Fruit fly (Drosophila melanogaster) whole organism, pupa: ENCODE results near the gene D12.

Experiments
- CG10348 ChIP-seq: fragments of 200-800 bp; sonication (Bioruptor generic); IDR thresholded peaks from 2 replicates; pipeline ENCODE4 v1.3.6; 2022; ENCODE audit warnings: missing biosample characterization, missing genetic modification characterization
- CG12605 ChIP-seq: fragments of 200-800 bp; sonication (Bioruptor generic); IDR thresholded peaks from 2 replicates; pipeline ENCODE4 v1.3.6; 2022; ENCODE audit warnings: missing biosample characterization, missing genetic modification characterization
- CG13204 ChIP-seq: fragments of 200-800 bp; sonication (Bioruptor generic); optimal IDR thresholded peaks from 2 replicates; lab custom pipeline; 2018; ENCODE audit warnings: missing biosample characterization, mild to moderate bottlenecking, missing genetic modification characterization, moderate library complexity
- CG14655 ChIP-seq: fragments of 200-800 bp; sonication (Bioruptor generic); optimal IDR thresholded peaks from 3 replicates; lab custom pipeline; 2017; ENCODE audit warnings: mild to moderate bottlenecking, missing biosample characterization, missing genetic modification reagents, missing genetic modification characterization
- CG15710 ChIP-seq: fragments of 200-800 bp; sonication (Bioruptor generic); optimal IDR thresholded peaks from 2 replicates; lab custom pipeline; 2018; ENCODE audit warnings: missing biosample characterization, mild to moderate bottlenecking, missing genetic modification characterization, moderate library complexity
- CG17806 ChIP-seq: fragments of 200-800 bp; sonication (Bioruptor generic); optimal IDR thresholded peaks from 2 replicates; lab custom pipeline; 2018; ENCODE audit warnings: missing biosample characterization, mild to moderate bottlenecking, missing genetic modification characterization, moderate library complexity
- CG32121 ChIP-seq: fragments of 200-800 bp; sonication (Bioruptor generic); IDR thresholded peaks from 2 replicates; pipeline ENCODE4 v1.3.6; 2022; ENCODE audit warnings: missing biosample characterization, missing genetic modification characterization
- CG34367 ChIP-seq: fragments of 200-800 bp; sonication (Bioruptor generic); optimal IDR thresholded peaks from 2 replicates; lab custom pipeline; 2018; ENCODE audit warnings: missing biosample characterization, mild to moderate bottlenecking, missing genetic modification characterization
- CG4496 ChIP-seq: fragments of 200-800 bp; sonication (Bioruptor generic); IDR thresholded peaks from 3 replicates; pipeline ENCODE4 v1.3.6; 2022; ENCODE audit warnings: missing biosample characterization, missing genetic modification characterization
- CG8159 ChIP-seq: fragments of 200-800 bp; sonication (Bioruptor generic); optimal IDR thresholded peaks from 3 replicates; lab custom pipeline; 2018; ENCODE audit warnings: missing biosample characterization, mild to moderate bottlenecking, missing genetic modification characterization, moderate library complexity
- CG8301 ChIP-seq: fragments of 200-800 bp; sonication (Bioruptor generic); optimal IDR thresholded peaks from 2 replicates; lab custom pipeline; 2018; ENCODE audit warnings: missing biosample characterization, mild to moderate bottlenecking, missing genetic modification characterization
- CG9948 ChIP-seq: fragments of 200-800 bp; sonication (Bioruptor generic); optimal IDR thresholded peaks from 2 replicates; lab custom pipeline; 2018; ENCODE audit warnings: missing biosample characterization, mild to moderate bottlenecking, missing genetic modification characterization, moderate library complexity
- D1 ChIP-seq: fragments of 200-800 bp; sonication (Bioruptor generic); optimal IDR thresholded peaks from 2 replicates; lab custom pipeline; 2018; ENCODE audit warnings: missing biosample characterization, mild to moderate bottlenecking, missing genetic modification characterization, moderate library complexity
- EcR ChIP-seq: fragments of 200-800 bp; sonication (Bioruptor generic); optimal IDR thresholded peaks from 3 replicates; lab custom pipeline; 2019; ENCODE audit warnings: missing biosample characterization, missing genetic modification characterization, mild to moderate bottlenecking, moderate library complexity, missing genetic modification reagents
- Ets98B ChIP-seq: fragments of 200-800 bp; sonication (Bioruptor generic); IDR thresholded peaks from 2 replicates; pipeline ENCODE4 v1.3.6; 2022; ENCODE audit warnings: missing biosample characterization, missing genetic modification characterization
- Pif1A ChIP-seq: fragments of 200-800 bp; sonication (Bioruptor generic); optimal IDR thresholded peaks from 3 replicates; lab custom pipeline; 2016; ENCODE audit warnings: missing biosample characterization, missing genetic modification characterization
- Pif1B ChIP-seq: fragments of 200-800 bp; sonication (Bioruptor generic); optimal IDR thresholded peaks from 3 replicates; lab custom pipeline; 2016; ENCODE audit warnings: missing biosample characterization, missing genetic modification characterization
- Snoo ChIP-seq: fragments of 200-800 bp; sonication (Bioruptor generic); optimal IDR thresholded peaks from 3 replicates; lab custom pipeline; 2017; ENCODE audit warnings: missing biosample characterization, mild to moderate bottlenecking, missing genetic modification characterization, inconsistent platforms
- fd96Ca ChIP-seq: fragments of 200-800 bp; sonication (Bioruptor generic); IDR thresholded peaks from 3 replicates; pipeline ENCODE4 v1.3.6; 2022; ENCODE audit warnings: missing biosample characterization, missing genetic modification characterization
- gl ChIP-seq: fragments of 200-800 bp; sonication (Bioruptor generic); optimal IDR thresholded peaks from 2 replicates; lab custom pipeline; 2018; ENCODE audit warnings: missing biosample characterization, mild to moderate bottlenecking, missing genetic modification characterization
- rn ChIP-seq: fragments of 200-800 bp; sonication (Bioruptor generic); IDR thresholded peaks from 2 replicates; pipeline ENCODE4 v1.3.6; 2022; ENCODE audit warnings: missing biosample characterization, missing genetic modification characterization

D12 gene

DNA sequence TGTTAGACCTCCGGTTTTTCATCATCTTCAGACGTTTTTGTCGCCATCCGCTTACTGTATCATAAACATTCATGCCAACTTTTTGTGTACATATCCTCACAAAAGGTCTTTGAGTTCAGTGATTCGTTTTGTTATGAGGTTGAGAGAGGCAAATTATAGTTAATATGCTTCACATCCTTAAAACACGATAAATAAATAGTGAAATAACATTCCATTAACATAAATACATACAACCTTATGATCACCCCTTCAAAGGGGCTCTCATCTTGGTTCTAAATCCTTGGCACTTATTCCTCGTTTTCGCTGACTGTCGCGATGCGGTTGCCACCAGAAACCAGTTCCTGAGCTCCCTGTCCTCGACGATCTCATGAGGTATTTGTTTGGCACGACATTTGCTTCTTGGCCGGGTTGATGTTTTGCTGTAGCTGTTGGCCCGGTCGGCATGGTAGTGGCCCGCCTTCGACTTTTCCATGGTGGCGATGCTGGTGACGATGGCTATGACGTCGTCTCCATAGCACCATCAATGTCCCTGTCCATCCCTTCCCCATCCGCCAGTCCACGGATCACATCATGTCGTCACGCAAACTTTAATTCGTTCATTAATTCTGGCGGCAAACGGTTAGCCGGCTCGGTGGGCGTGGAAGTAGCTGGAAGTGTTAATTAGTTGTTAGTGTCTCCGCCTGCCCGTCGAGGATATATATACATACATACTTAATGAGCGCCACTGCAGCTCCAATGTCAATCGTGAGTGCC is 31.9 kb upstream of the D12 start:
- peak; percentile 8 for TF ChIP-seq Snoo (tag; lab: Kevin White, UChicago)
- peak; percentile 15 for TF ChIP-seq CG15710 (tag; lab: Kevin White, UChicago)
- no peak for TF ChIP-seq CG32121 (GFP tag; lab: Robert Waterston, UW)
- no peak for TF ChIP-seq fd96Ca (GFP tag; lab: Robert Waterston, UW)
- no peak for TF ChIP-seq D1 (tag; lab: Kevin White, UChicago)
- no peak for TF ChIP-seq CG9948 (tag; lab: Kevin White, UChicago)
- TF ChIP-seq Pif1B: no peak
- peak; percentile 21 for TF ChIP-seq Pif1A (GFP tag; lab: Kevin White, UChicago)
- TF ChIP-seq gl (tag; lab: Kevin White, UChicago): peak; percentile 13
- no peak for TF ChIP-seq CG4496
- peak; percentile 59 for TF ChIP-seq CG14655 (GFP tag; lab: Kevin White, UChicago)
- peak; percentile 49 for TF ChIP-seq CG8301 (tag; lab: Kevin White, UChicago)
- TF ChIP-seq CG8159: peak; percentile 41
- no peak for TF ChIP-seq CG10348 (GFP tag; lab: Robert Waterston, UW)
- TF ChIP-seq EcR (GFP tag; lab: Kevin White, UChicago): no peak

dm6 chr2L:8466643-8467042 is 29.5 kb upstream of the D12 start, which contains the start of gene dachs:
Gene dachs, plus strand, starts transcription at chr2L:8466817.
- TF ChIP-seq Pif1B (no peak), rn (GFP tag; lab: Robert Waterston, UW) (no peak), CG32121 (GFP tag; lab: Robert Waterston, UW) (no peak)
- TF ChIP-seq, all 21 proteins: peak for 0

DNA sequence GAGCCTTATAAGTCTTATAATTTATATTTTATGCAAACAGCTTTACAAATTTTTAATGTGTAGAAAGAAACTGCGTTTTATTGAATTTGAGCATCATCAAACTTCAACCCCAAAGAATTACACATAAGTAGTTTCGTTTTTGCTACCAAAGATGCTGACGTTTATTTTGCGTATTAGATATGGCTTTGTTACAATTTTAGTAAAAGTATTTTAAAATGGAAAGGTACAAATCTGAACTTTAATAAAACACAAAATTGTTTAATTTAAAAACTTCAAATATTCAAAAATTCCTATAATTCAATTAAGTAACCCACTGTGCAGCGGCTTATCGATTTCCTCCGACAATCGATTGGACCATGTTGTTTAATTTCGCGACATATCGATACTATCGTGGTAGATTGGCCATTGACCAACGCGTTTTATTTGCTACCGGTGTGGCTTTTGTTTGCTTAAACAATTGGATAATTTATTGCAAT is 27.0 kb upstream of the D12 start, which contains the start of gene prg:
Gene prg (plus strand): TSS at position 382 of the 476 bp plus-strand sequence.
- TF ChIP-seq CG10348 (GFP tag; lab: Robert Waterston, UW): no peak
- TF ChIP-seq Pif1B: peak; percentile 45
- TF ChIP-seq EcR (GFP tag; lab: Kevin White, UChicago): peak; percentile 58
- peak; percentile 58 for TF ChIP-seq CG8301 (tag; lab: Kevin White, UChicago)
- TF ChIP-seq gl (tag; lab: Kevin White, UChicago): no peak
- TF ChIP-seq CG12605 (GFP tag; lab: Robert Waterston, UW): peak; percentile 53
- TF ChIP-seq Snoo (tag; lab: Kevin White, UChicago): peak; percentile 49
- TF ChIP-seq fd96Ca (GFP tag; lab: Robert Waterston, UW): no peak
- peak; percentile 37 for TF ChIP-seq Ets98B (GFP tag; lab: Robert Waterston, UW)
- TF ChIP-seq CG4496: peak; percentile 70
- peak; percentile 44 for TF ChIP-seq CG17806 (tag; lab: Kevin White, UChicago)
- TF ChIP-seq CG13204 (GFP tag; lab: Kevin White, UChicago): no peak
- peak; percentile 56; the same call in 1 of the 2 replicates for TF ChIP-seq CG32121 (GFP tag; lab: Robert Waterston, UW)
- peak; percentile 55 for TF ChIP-seq CG14655 (GFP tag; lab: Kevin White, UChicago)
- TF ChIP-seq CG15710 (tag; lab: Kevin White, UChicago): peak; percentile 50
- TF ChIP-seq Pif1A (GFP tag; lab: Kevin White, UChicago): peak; percentile 78
- peak; percentile 5 for TF ChIP-seq CG9948 (tag; lab: Kevin White, UChicago)
- peak; percentile 30 for TF ChIP-seq CG34367 (tag; lab: Kevin White, UChicago)
- TF ChIP-seq rn (GFP tag; lab: Robert Waterston, UW): no peak
- peak; percentile 39 for TF ChIP-seq D1 (tag; lab: Kevin White, UChicago)
- peak; percentile 61 for TF ChIP-seq CG8159

DNA sequence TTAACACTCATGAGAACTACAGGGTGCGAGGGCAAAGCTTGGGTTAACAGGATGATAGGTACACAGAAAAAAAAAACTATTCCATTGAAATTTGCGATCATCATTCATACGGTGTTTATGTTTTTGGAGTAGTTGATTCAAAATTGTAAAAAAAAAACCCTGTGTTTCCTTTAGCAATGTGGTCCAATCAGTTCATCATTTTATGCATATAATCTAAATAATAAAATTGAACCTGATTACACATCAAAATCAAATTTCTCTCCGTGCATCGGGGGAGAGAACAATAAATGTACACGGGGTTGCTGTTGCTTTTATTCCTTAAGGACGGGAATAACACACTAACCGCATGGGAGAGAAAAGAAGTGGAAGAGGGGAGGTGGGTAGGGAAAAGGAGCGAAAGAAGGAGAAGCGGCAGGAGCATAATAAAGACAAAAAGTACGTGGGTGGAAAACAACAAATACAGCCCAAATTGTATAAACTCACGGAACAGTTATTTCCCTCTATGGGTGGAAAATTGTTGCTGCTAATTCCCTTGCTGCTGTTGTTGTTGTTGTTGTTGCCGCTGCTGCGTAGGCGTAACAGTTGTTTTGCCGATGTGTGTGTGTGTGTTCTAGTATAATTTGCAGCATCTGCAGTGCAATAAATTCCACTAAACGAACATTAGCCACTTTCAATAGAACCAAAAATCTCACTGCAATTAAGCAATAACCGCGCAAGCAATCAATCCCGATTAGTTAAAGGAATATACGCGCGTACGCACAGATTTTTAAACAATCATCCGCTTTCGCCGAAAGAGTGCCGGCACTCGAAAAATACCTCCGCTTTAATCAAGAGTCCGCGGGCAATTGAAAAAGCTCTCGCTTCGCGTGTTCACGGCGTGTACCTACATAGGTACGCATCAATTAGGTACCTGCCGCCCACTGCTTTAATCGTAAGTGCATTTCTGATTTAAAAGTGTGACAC is 26.3 kb upstream of the D12 start, which contains the start of gene Agpat2:
Gene Agpat2 (minus strand): TSS at position 851 of the 963 bp plus-strand sequence.
- TF ChIP-seq CG17806 (tag; lab: Kevin White, UChicago) (peak; percentile 72), CG32121 (GFP tag; lab: Robert Waterston, UW) (no peak), CG34367 (tag; lab: Kevin White, UChicago) (peak; percentile 23), EcR (GFP tag; lab: Kevin White, UChicago) (no peak), fd96Ca (GFP tag; lab: Robert Waterston, UW) (no peak), D1 (tag; lab: Kevin White, UChicago) (peak; percentile 15), CG8159 (peak; percentile 77), CG12605 (GFP tag; lab: Robert Waterston, UW) (0 out of 2 replicates have a peak, but pooled peaks have one; percentile 25), CG14655 (GFP tag; lab: Kevin White, UChicago) (peak; percentile 44), Pif1A (GFP tag; lab: Kevin White, UChicago) (peak; percentile 74), CG13204 (GFP tag; lab: Kevin White, UChicago) (no peak), CG15710 (tag; lab: Kevin White, UChicago) (peak; percentile 64), CG9948 (tag; lab: Kevin White, UChicago) (peak; percentile 60), rn (GFP tag; lab: Robert Waterston, UW) (no peak), Snoo (tag; lab: Kevin White, UChicago) (peak; percentile 62), gl (tag; lab: Kevin White, UChicago) (peak; percentile 2), CG8301 (tag; lab: Kevin White, UChicago) (peak; percentile 37), CG10348 (GFP tag; lab: Robert Waterston, UW) (no peak), Pif1B (peak; percentile 70), CG4496 (peak; percentile 43; the same call in 1 of the 3 replicates), Ets98B (GFP tag; lab: Robert Waterston, UW) (no peak)
